Worm (Caenorhabditis elegans): ENCODE results near the gene ivns-1.

The ivns-1 gene

ce11 chrX:12670385-12670784 lies 36.2 kb upstream of the ivns-1 start (continued):
- TF ChIP-seq tbx-2 (tag; optimal IDR thresholded peaks at IDR 0.05) (peak; percentile 89), nhr-11 (tag; optimal IDR thresholded peaks at IDR 0.05) (no peak), sdc-2 (tag; optimal IDR thresholded peaks at IDR 0.05) (peak; percentile 75), che-1 (tag; optimal IDR thresholded peaks at IDR 0.05) (no peak), pqm-1 (tag; optimal IDR thresholded peaks at IDR 0.05) (no peak), K02D7.2 (tag; optimal IDR thresholded peaks at IDR 0.05) (no peak), ceh-48 (tag; optimal IDR thresholded peaks at IDR 0.05) (peak; percentile 52), nfya-1 (tag; optimal IDR thresholded peaks at IDR 0.05) (peak; percentile 79), ceh-19 (GFP tag; optimal IDR thresholded peaks at IDR 0.05) (peak; percentile 46), unc-55 (GFP tag; optimal IDR thresholded peaks at IDR 0.05) (peak; percentile 92), pha-4 (tag; optimal IDR thresholded peaks at IDR 0.05) (no peak), zip-5 (tag; optimal IDR thresholded peaks at IDR 0.05) (no peak), hlh-6 (tag; optimal IDR thresholded peaks at IDR 0.05) (no peak), gmeb-2 (tag; optimal IDR thresholded peaks at IDR 0.05) (no peak), elt-2 (tag; optimal IDR thresholded peaks at IDR 0.05) (peak; percentile 43), unc-42 (tag; optimal IDR thresholded peaks at IDR 0.05) (peak; percentile 92), hlh-13 (GFP tag; optimal IDR thresholded peaks at IDR 0.05) (no peak), ets-4 (tag; optimal IDR thresholded peaks at IDR 0.05) (peak; percentile 5), rnt-1 (tag; optimal IDR thresholded peaks at IDR 0.05) (peak; percentile 46), unc-86 (tag; optimal IDR thresholded peaks at IDR 0.05) (no peak), ceh-30 (tag; optimal IDR thresholded peaks at IDR 0.05) (peak; percentile 4), npax-4 (tag; optimal IDR thresholded peaks at IDR 0.05) (peak; percentile 2), ceh-34 (tag; optimal IDR thresholded peaks at IDR 0.05) (peak; percentile 71), ceh-24 (tag; optimal IDR thresholded peaks at IDR 0.05) (no peak), ceh-6 (GFP tag; optimal IDR thresholded peaks at IDR 0.05) (no peak), ceh-14 (tag; optimal IDR thresholded peaks at IDR 0.05) (peak; percentile 64), ceh-22 (tag; optimal IDR thresholded peaks at IDR 0.05) (peak; percentile 1), pros-1 (tag; optimal IDR thresholded peaks at IDR 0.05) (peak; percentile 64), eyg-1 (tag; optimal IDR thresholded peaks at IDR 0.05) (no peak), ceh-31 (tag; optimal IDR thresholded peaks at IDR 0.05) (peak; percentile 90), F13H6.1 (tag; optimal IDR thresholded peaks at IDR 0.05) (peak; percentile 34), hlh-15 (tag; optimal IDR thresholded peaks at IDR 0.05) (no peak), fkh-10 (GFP tag; optimal IDR thresholded peaks at IDR 0.05) (no peak), ttx-3 (tag; optimal IDR thresholded peaks at IDR 0.05) (no peak), dmd-4 (tag; optimal IDR thresholded peaks at IDR 0.05; ENCODE audit: borderline replicate concordance) (peak; percentile 31), lin-11 (tag; optimal IDR thresholded peaks at IDR 0.05) (no peak), fax-1 (tag; optimal IDR thresholded peaks at IDR 0.05) (no peak), madf-2 (tag; optimal IDR thresholded peaks at IDR 0.05) (no peak), sox-4 (tag; optimal IDR thresholded peaks at IDR 0.05) (no peak), ama-1 (optimal IDR thresholded peaks at IDR 0.05) (no peak), hlh-30 (tag; optimal IDR thresholded peaks at IDR 0.05; ENCODE audit: insufficient read depth) (peak; percentile 48), sox-2 (GFP tag; IDR thresholded peaks at IDR 0.05) (peak; percentile 7; the same call in 1 of the 2 replicates), lim-6 (tag; optimal IDR thresholded peaks at IDR 0.05) (no peak), ref-2 (tag; optimal IDR thresholded peaks at IDR 0.05) (peak; percentile 7), T23F11.4 (GFP tag; optimal IDR thresholded peaks at IDR 0.05) (no peak), ceh-9 (tag; optimal IDR thresholded peaks at IDR 0.05) (no peak)
